Worm (Caenorhabditis elegans): ENCODE measurements around the gene ZK673.5.

Gene ZK673.5

ce11 chrII:10461207-10461606, at the start of gene ZK673.5:
ZK673.5 (plus strand) TSS chrII:10461507.
- no peak for TF ChIP-seq unc-62 (GFP tag; optimal IDR thresholded peaks at IDR 0.05)
- no peak for TF ChIP-seq pha-4 (tag; optimal IDR thresholded peaks at IDR 0.05)
- no peak for TF ChIP-seq nhr-43 (tag; optimal IDR thresholded peaks at IDR 0.05; ENCODE audit: poor library complexity, severe bottlenecking)
- no peak for TF ChIP-seq egl-27 (tag; optimal IDR thresholded peaks at IDR 0.05)
- no peak for TF ChIP-seq sea-2 (GFP tag; optimal IDR thresholded peaks at IDR 0.05)
- TF ChIP-seq fkh-10 (GFP tag; optimal IDR thresholded peaks at IDR 0.05), result no peak
- TF ChIP-seq pqm-1 (tag; optimal IDR thresholded peaks at IDR 0.05), result no peak
- TF ChIP-seq lin-39 (tag; optimal IDR thresholded peaks at IDR 0.05), result no peak
- TF ChIP-seq tbx-2 (tag; optimal IDR thresholded peaks at IDR 0.05), result no peak
- no peak for TF ChIP-seq lsy-12 (tag; optimal IDR thresholded peaks at IDR 0.05)
- no peak for TF ChIP-seq unc-39 (tag; optimal IDR thresholded peaks at IDR 0.05)
- no peak for TF ChIP-seq elt-2 (tag; optimal IDR thresholded peaks at IDR 0.05)
- no peak for TF ChIP-seq ama-1 (optimal IDR thresholded peaks at IDR 0.05)

- TF ChIP-seq nhr-77 (tag; optimal IDR thresholded peaks at IDR 0.05) (no peak), nfya-1 (tag; optimal IDR thresholded peaks at IDR 0.05; ENCODE audit: insufficient read depth) (peak; percentile 51), skn-1 (tag; optimal IDR thresholded peaks at IDR 0.05) (no peak), elt-2 (tag; optimal IDR thresholded peaks at IDR 0.05) (no peak), pha-4 (tag; optimal IDR thresholded peaks at IDR 0.05) (peak; percentile 44), tbx-2 (tag; optimal IDR thresholded peaks at IDR 0.05) (no peak), lin-15B (tag; optimal IDR thresholded peaks at IDR 0.05) (peak; percentile 27), unc-39 (tag; optimal IDR thresholded peaks at IDR 0.05) (no peak), nhr-23 (tag; optimal IDR thresholded peaks at IDR 0.05) (no peak), fkh-10 (GFP tag; optimal IDR thresholded peaks at IDR 0.05) (no peak), egl-5 (tag; optimal IDR thresholded peaks at IDR 0.05) (no peak), nhr-237 (tag; optimal IDR thresholded peaks at IDR 0.05) (no peak), aly-2 (tag; optimal IDR thresholded peaks at IDR 0.05) (no peak), pqm-1 (tag; optimal IDR thresholded peaks at IDR 0.05) (no peak), unc-62 (GFP tag; optimal IDR thresholded peaks at IDR 0.05) (no peak), ceh-82 (tag; optimal IDR thresholded peaks at IDR 0.05) (no peak), mml-1 (tag; optimal IDR thresholded peaks at IDR 0.05) (no peak), nhr-67 (tag; optimal IDR thresholded peaks at IDR 0.05) (no peak), ceh-28 (tag; optimal IDR thresholded peaks at IDR 0.05) (no peak), ztf-4 (tag; optimal IDR thresholded peaks at IDR 0.05) (no peak), eor-1 (tag; optimal IDR thresholded peaks at IDR 0.05) (no peak), ceh-16 (tag; optimal IDR thresholded peaks at IDR 0.05) (no peak), fkh-2 (tag; optimal IDR thresholded peaks at IDR 0.05) (no peak)
Measured at ce11 chrII:10416332-10416863, 44.9 kb upstream of the ZK673.5 start, which contains the start of gene eif-2A. eif-2A (plus strand) TSS chrII:10416800.

ce11 chrII:10421941-10422340, 39.4 kb upstream of the ZK673.5 start, which contains the start of gene frpr-21:
frpr-21 (minus strand) TSS chrII:10422041.
- TF ChIP-seq elt-2 (tag; optimal IDR thresholded peaks at IDR 0.05), result no peak
- no peak for TF ChIP-seq hmg-11 (tag; optimal IDR thresholded peaks at IDR 0.05)
- TF ChIP-seq unc-39 (tag; optimal IDR thresholded peaks at IDR 0.05), result no peak
- no peak for TF ChIP-seq skn-1 (tag; optimal IDR thresholded peaks at IDR 0.05)
- TF ChIP-seq ztf-4 (tag; optimal IDR thresholded peaks at IDR 0.05), result no peak
- TF ChIP-seq elt-1 (tag; optimal IDR thresholded peaks at IDR 0.05), result no peak
- no peak for TF ChIP-seq fkh-2 (tag; optimal IDR thresholded peaks at IDR 0.05)
- no peak for TF ChIP-seq nhr-23 (tag; optimal IDR thresholded peaks at IDR 0.05)
- TF ChIP-seq lsy-12 (tag; optimal IDR thresholded peaks at IDR 0.05), result no peak
- TF ChIP-seq nhr-28 (tag; optimal IDR thresholded peaks at IDR 0.05), result no peak
- no peak for TF ChIP-seq mdl-1 (tag; optimal IDR thresholded peaks at IDR 0.05)

DNA sequence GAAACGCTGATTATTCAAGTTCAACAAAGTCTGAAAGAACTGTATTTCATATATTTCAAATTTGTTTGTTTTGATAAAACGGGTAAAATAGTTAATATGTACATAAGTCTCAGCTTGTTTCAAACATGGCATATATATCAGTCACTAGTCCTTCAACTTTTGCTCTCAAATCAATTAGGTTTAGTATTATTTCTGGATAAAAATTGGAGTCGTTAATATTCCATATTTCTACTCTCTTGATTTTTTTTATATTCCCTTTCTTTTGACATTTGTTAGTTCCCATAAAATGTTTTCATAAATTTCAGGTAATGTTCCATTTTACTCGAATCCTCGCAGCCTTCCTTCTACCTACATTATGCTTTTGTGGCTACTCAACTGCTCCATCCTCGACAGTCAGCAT, 25.5 kb upstream of the ZK673.5 start, which contains the start of gene cut-4:
Gene cut-4, plus strand, starts transcription at position 301 of the 400 bp plus-strand sequence.
- TF ChIP-seq ceh-16 (tag; optimal IDR thresholded peaks at IDR 0.05) (no peak), unc-62 (GFP tag; optimal IDR thresholded peaks at IDR 0.05) (no peak), nhr-11 (tag; optimal IDR thresholded peaks at IDR 0.05) (no peak), nhr-76 (tag; optimal IDR thresholded peaks at IDR 0.05) (no peak), elt-2 (tag; optimal IDR thresholded peaks at IDR 0.05) (no peak), nhr-237 (tag; optimal IDR thresholded peaks at IDR 0.05) (no peak), aly-2 (tag; optimal IDR thresholded peaks at IDR 0.05) (no peak), ZK546.5 (tag; optimal IDR thresholded peaks at IDR 0.05) (no peak), fkh-10 (GFP tag; optimal IDR thresholded peaks at IDR 0.05) (no peak), fkh-2 (tag; optimal IDR thresholded peaks at IDR 0.05) (no peak), tbx-2 (tag; optimal IDR thresholded peaks at IDR 0.05) (no peak), nhr-25 (tag; optimal IDR thresholded peaks at IDR 0.05) (no peak), eor-1 (tag; optimal IDR thresholded peaks at IDR 0.05) (no peak), lsy-12 (tag; optimal IDR thresholded peaks at IDR 0.05) (no peak), zag-1 (tag; optimal IDR thresholded peaks at IDR 0.05) (no peak), snpc-4 (tag; optimal IDR thresholded peaks at IDR 0.05) (no peak), pqm-1 (tag; optimal IDR thresholded peaks at IDR 0.05) (no peak), unc-39 (tag; optimal IDR thresholded peaks at IDR 0.05) (no peak), pha-4 (tag; optimal IDR thresholded peaks at IDR 0.05) (no peak), nfya-1 (tag; optimal IDR thresholded peaks at IDR 0.05; ENCODE audit: insufficient read depth) (no peak)

Measured in whole organism, L3 larva.